Fruit fly (Drosophila melanogaster) whole organism, embryonic: ENCODE results near the gene SkpA.

Source experiments
- Abd-B ChIP-seq: fragments of 200-800 bp; sonication (Bioruptor generic); optimal IDR thresholded peaks from 2 replicates; lab custom pipeline; 2018; ENCODE audit warnings: missing biosample characterization, mild to moderate bottlenecking, missing genetic modification characterization, moderate library complexity
- CG10147 ChIP-seq: fragments of 200-800 bp; sonication (Bioruptor generic); optimal IDR thresholded peaks from 2 replicates; lab custom pipeline; 2019; ENCODE audit warnings: missing biosample characterization, mild to moderate bottlenecking, missing genetic modification characterization, moderate library complexity
- CG10462 ChIP-seq: fragments of 200-800 bp; sonication (Bioruptor generic); optimal IDR thresholded peaks from 2 replicates; lab custom pipeline; 2016; ENCODE audit warnings: missing biosample characterization, missing genetic modification characterization
- CG1233 ChIP-seq: fragments of 200-800 bp; sonication (Bioruptor generic); optimal IDR thresholded peaks from 4 replicates; lab custom pipeline; 2018; ENCODE audit warnings: missing biosample characterization, mild to moderate bottlenecking, missing genetic modification characterization
- CG12659 ChIP-seq: fragments of 200-800 bp; sonication (Bioruptor generic); optimal IDR thresholded peaks from 3 replicates; lab custom pipeline; 2017; ENCODE audit warnings: mild to moderate bottlenecking, missing biosample characterization, missing genetic modification reagents, missing genetic modification characterization
- CG12769 ChIP-seq: fragments of 200-800 bp; sonication (Bioruptor generic); optimal IDR thresholded peaks from 2 replicates; lab custom pipeline; 2019; ENCODE audit warnings: missing biosample characterization, mild to moderate bottlenecking, missing genetic modification characterization, moderate library complexity
- CG13424 ChIP-seq: fragments of 200-800 bp; sonication (Bioruptor generic); optimal IDR thresholded peaks from 2 replicates; lab custom pipeline; 2019; ENCODE audit warnings: missing biosample characterization, mild to moderate bottlenecking, missing genetic modification characterization, moderate library complexity
- CG13775 ChIP-seq: fragments of 200-800 bp; sonication (Bioruptor generic); optimal IDR thresholded peaks from 3 replicates; lab custom pipeline; 2017; ENCODE audit warnings: missing biosample characterization, mild to moderate bottlenecking, missing genetic modification characterization
- CG14667 ChIP-seq: fragments of 200-800 bp; sonication (Bioruptor generic); IDR thresholded peaks from 2 replicates; pipeline ENCODE4 v1.3.6; 2022; ENCODE audit warnings: missing biosample characterization, missing genetic modification characterization
- CG15514 ChIP-seq: fragments of 200-800 bp; sonication (Bioruptor generic); optimal IDR thresholded peaks from 3 replicates; lab custom pipeline; 2017; ENCODE audit warnings: missing biosample characterization, missing genetic modification characterization, mild to moderate bottlenecking, moderate library complexity, missing genetic modification reagents
- CG16813 ChIP-seq: fragments of 200-800 bp; sonication (Bioruptor generic); IDR thresholded peaks from 3 replicates; pipeline ENCODE4 v1.3.6; 2022; ENCODE audit warnings: missing biosample characterization, missing genetic modification characterization; ENCODE audit not compliant: partially characterized antibody
- CG17186 ChIP-seq: fragments of 200-800 bp; sonication (Bioruptor generic); optimal IDR thresholded peaks from 3 replicates; lab custom pipeline; 2017; ENCODE audit warnings: missing biosample characterization, missing genetic modification reagents, missing genetic modification characterization
- CG18476 ChIP-seq: fragments of 200-800 bp; sonication (Bioruptor generic); optimal IDR thresholded peaks from 2 replicates; lab custom pipeline; 2016; ENCODE audit warnings: missing biosample characterization, mild to moderate bottlenecking, missing genetic modification characterization
- CG2120 ChIP-seq: fragments of 200-800 bp; sonication (Bioruptor generic); optimal IDR thresholded peaks from 3 replicates; lab custom pipeline; 2016; ENCODE audit warnings: missing biosample characterization, missing genetic modification characterization
- CG2129 ChIP-seq: fragments of 200-800 bp; sonication (Bioruptor generic); IDR thresholded peaks from 2 replicates; pipeline ENCODE4 v1.3.6; 2022; ENCODE audit warnings: missing biosample characterization, missing genetic modification characterization; ENCODE audit not compliant: partially characterized antibody
- CG34376 ChIP-seq: fragments of 200-800 bp; sonication (Bioruptor generic); optimal IDR thresholded peaks from 2 replicates; lab custom pipeline; 2018; ENCODE audit warnings: missing biosample characterization, mild to moderate bottlenecking, missing genetic modification characterization
- CG4707 ChIP-seq: fragments of 200-800 bp; sonication (Bioruptor generic); optimal IDR thresholded peaks from 2 replicates; lab custom pipeline; 2018; ENCODE audit warnings: missing biosample characterization, mild to moderate bottlenecking, missing genetic modification characterization, moderate library complexity
- CG6654 ChIP-seq: fragments of 200-800 bp; sonication (Bioruptor generic); optimal IDR thresholded peaks from 2 replicates; lab custom pipeline; 2017; ENCODE audit warnings: missing biosample characterization, mild to moderate bottlenecking, missing genetic modification characterization
- CG7745 ChIP-seq: fragments of 200-800 bp; sonication (Bioruptor generic); optimal IDR thresholded peaks from 2 replicates; lab custom pipeline; 2018; ENCODE audit warnings: missing biosample characterization, mild to moderate bottlenecking, missing genetic modification characterization, moderate library complexity
- CG7839 ChIP-seq: fragments of 200-800 bp; sonication (Bioruptor generic); optimal IDR thresholded peaks from 3 replicates; lab custom pipeline; 2018; ENCODE audit warnings: missing biosample characterization, mild to moderate bottlenecking, missing genetic modification characterization, moderate library complexity
- Dad ChIP-seq: fragments of 200-800 bp; sonication (Bioruptor generic); optimal IDR thresholded peaks from 3 replicates; lab custom pipeline; 2016; ENCODE audit warnings: missing biosample characterization, missing genetic modification characterization
- Dp ChIP-seq: fragments of 200-800 bp; sonication (Bioruptor generic); optimal IDR thresholded peaks from 2 replicates; lab custom pipeline; 2018; ENCODE audit warnings: missing biosample characterization, mild to moderate bottlenecking, missing genetic modification characterization, moderate library complexity
- Dref ChIP-seq: fragments of 200-800 bp; sonication (Bioruptor generic); IDR thresholded peaks from 2 replicates; pipeline ENCODE4 v1.3.6; 2022; ENCODE audit warnings: missing biosample characterization, missing genetic modification characterization
- E2f2 ChIP-seq: fragments of 200-800 bp; sonication (Bioruptor generic); IDR thresholded peaks from 2 replicates; pipeline ENCODE4 v1.3.6; 2022; ENCODE audit warnings: missing biosample characterization, missing genetic modification characterization
- Hand ChIP-seq: fragments of 200-800 bp; sonication (Bioruptor generic); optimal IDR thresholded peaks from 2 replicates; lab custom pipeline; 2017; ENCODE audit warnings: mild to moderate bottlenecking, missing biosample characterization, missing genetic modification reagents, missing genetic modification characterization
- Mrtf ChIP-seq: fragments of 200-800 bp; sonication (Bioruptor generic); IDR thresholded peaks from 3 replicates; pipeline ENCODE4 v1.3.6; 2022; ENCODE audit warnings: missing biosample characterization, missing genetic modification characterization
- Nf-YA ChIP-seq: fragments of 200-800 bp; sonication (Bioruptor generic); IDR thresholded peaks from 2 replicates; pipeline ENCODE4 v1.3.6; 2022; ENCODE audit warnings: missing biosample characterization, missing genetic modification characterization
- Opbp ChIP-seq: fragments of 200-800 bp; sonication (Bioruptor generic); IDR thresholded peaks from 3 replicates; pipeline ENCODE4 v1.3.6; 2022; ENCODE audit warnings: missing biosample characterization, missing genetic modification characterization; ENCODE audit not compliant: partially characterized antibody
- Ptx1 ChIP-seq: fragments of 200-800 bp; sonication (Bioruptor generic); IDR thresholded peaks from 2 replicates; pipeline ENCODE4 v1.3.6; 2022; ENCODE audit warnings: missing biosample characterization, missing genetic modification characterization
- Side ChIP-seq: fragments of 200-800 bp; sonication (Bioruptor generic); optimal IDR thresholded peaks from 2 replicates; lab custom pipeline; 2016; ENCODE audit warnings: missing biosample characterization, missing genetic modification characterization
- Sin3A ChIP-seq: fragments of >200 bp; optimal IDR thresholded peaks from 2 replicates; lab custom pipeline; 2018
- Sox100B ChIP-seq: fragments of 200-800 bp; sonication (Bioruptor generic); optimal IDR thresholded peaks from 3 replicates; lab custom pipeline; 2018; ENCODE audit warnings: missing biosample characterization, mild to moderate bottlenecking, missing genetic modification characterization
- Sry-β ChIP-seq: fragments of 200-800 bp; sonication (Bioruptor generic); optimal IDR thresholded peaks from 2 replicates; lab custom pipeline; 2018; ENCODE audit warnings: missing biosample characterization, mild to moderate bottlenecking, missing genetic modification characterization, moderate library complexity
- Sry-δ ChIP-seq: fragments of 200-800 bp; sonication (Bioruptor generic); optimal IDR thresholded peaks from 2 replicates; lab custom pipeline; 2016; ENCODE audit warnings: missing biosample characterization, missing genetic modification characterization
- Stat92E ChIP-seq, 3 experiments: fragments of >200 bp in 2 of 3; fragments of 200-800 bp in 1 of 3; sonication (Bioruptor generic) in 1 of 3; optimal IDR thresholded peaks; 2 replicates each; lab custom pipeline; 2017 to 2019; ENCODE audit warnings: missing biosample characterization in 3 of 3, missing genetic modification characterization in 3 of 3, mild to moderate bottlenecking in 1 of 3, moderate library complexity in 1 of 3
- bcd ChIP-seq: fragments of 200-800 bp; sonication (Bioruptor generic); optimal IDR thresholded peaks from 2 replicates; lab custom pipeline; 2017; ENCODE audit warnings: missing biosample characterization, mild to moderate bottlenecking, missing genetic modification characterization
- btn ChIP-seq: fragments of 200-800 bp; sonication (Bioruptor generic); optimal IDR thresholded peaks from 2 replicates; lab custom pipeline; 2016; ENCODE audit warnings: missing biosample characterization, missing genetic modification characterization
- dm ChIP-seq: fragments of 200-800 bp; sonication (Bioruptor generic); optimal IDR thresholded peaks from 3 replicates; lab custom pipeline; 2016; ENCODE audit warnings: missing biosample characterization, missing genetic modification characterization
- emc ChIP-seq: fragments of 200-800 bp; sonication (Bioruptor generic); optimal IDR thresholded peaks from 2 replicates; lab custom pipeline; 2016; ENCODE audit warnings: missing biosample characterization, missing genetic modification characterization
- ems ChIP-seq: fragments of 200-800 bp; sonication (Bioruptor generic); optimal IDR thresholded peaks from 3 replicates; lab custom pipeline; 2016; ENCODE audit warnings: missing biosample characterization, missing genetic modification characterization
- exex ChIP-seq: fragments of 200-800 bp; sonication (Bioruptor generic); optimal IDR thresholded peaks from 4 replicates; lab custom pipeline; 2018; ENCODE audit warnings: missing biosample characterization, mild to moderate bottlenecking, missing genetic modification characterization, moderate library complexity
- fu2 ChIP-seq: fragments of 200-800 bp; sonication (Bioruptor generic); optimal IDR thresholded peaks from 2 replicates; lab custom pipeline; 2016; ENCODE audit warnings: missing biosample characterization, missing genetic modification characterization
- hbn ChIP-seq: fragments of 200-800 bp; sonication (Bioruptor generic); IDR thresholded peaks from 2 replicates; pipeline ENCODE4 v1.3.6; 2022; ENCODE audit warnings: missing biosample characterization, missing genetic modification characterization; ENCODE audit not compliant: partially characterized antibody
- hth ChIP-seq: fragments of >200 bp; optimal IDR thresholded peaks from 2 replicates; lab custom pipeline; 2017; ENCODE audit warnings: inconsistent platforms
- lab ChIP-seq: fragments of 200-800 bp; sonication (Bioruptor generic); optimal IDR thresholded peaks from 3 replicates; lab custom pipeline; 2017; ENCODE audit warnings: missing biosample characterization, missing genetic modification characterization, mild to moderate bottlenecking, moderate library complexity, missing genetic modification reagents
- pan ChIP-seq, 4 experiments: fragments of >200 bp in 3 of 4; fragments of 200-800 bp in 1 of 4; sonication (Bioruptor generic) in 1 of 4; optimal IDR thresholded peaks in 3 of 4; IDR thresholded peaks in 1 of 4; 2 replicates each; pipeline versions ENCODE4 v1.3.6 to Lab custom; 2017 to 2022; ENCODE audit warnings: missing biosample characterization in 2 of 4, missing genetic modification characterization in 2 of 4, mixed read lengths in 1 of 4
- sqz ChIP-seq: fragments of 200-800 bp; sonication (Bioruptor generic); optimal IDR thresholded peaks from 3 replicates; lab custom pipeline; 2018; ENCODE audit warnings: missing biosample characterization, mild to moderate bottlenecking, missing genetic modification characterization
- stwl ChIP-seq: fragments of 200-800 bp; sonication (Bioruptor generic); optimal IDR thresholded peaks from 3 replicates; lab custom pipeline; 2018; ENCODE audit warnings: missing biosample characterization, mild to moderate bottlenecking, missing genetic modification characterization, moderate library complexity
- unc-4 ChIP-seq: fragments of 200-800 bp; sonication (Bioruptor generic); IDR thresholded peaks from 2 replicates; pipeline ENCODE4 v1.3.6; 2022; ENCODE audit warnings: missing biosample characterization, missing genetic modification characterization; ENCODE audit not compliant: partially characterized antibody

The SkpA gene

DNA sequence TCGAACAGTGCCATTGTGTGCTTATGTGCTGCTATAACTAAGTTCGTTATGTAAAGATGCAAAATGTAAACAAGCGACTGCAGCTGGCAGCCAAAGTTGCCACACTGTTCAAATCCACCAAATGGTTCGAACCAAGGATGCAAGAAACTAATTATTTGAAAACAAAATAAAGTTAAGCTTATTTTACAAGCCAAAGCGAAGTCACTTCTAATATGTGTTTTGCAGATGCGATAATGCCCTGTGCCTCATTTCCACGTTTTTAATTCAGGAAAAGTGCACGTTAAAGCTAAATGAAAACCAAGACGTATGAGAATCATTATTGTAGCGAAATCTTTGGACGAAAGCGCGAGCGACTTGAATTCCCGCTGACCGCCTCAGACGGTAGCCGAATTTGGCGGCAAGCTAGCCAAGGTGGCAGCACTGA lies 34.8 kb upstream of the SkpA start, which contains the start of the genes CG13365 and Vsp37A (continued):
- TF ChIP-seq dm (GFP tag; lab: Kevin White, UChicago) = peak; percentile 39
- TF ChIP-seq sqz (GFP tag; lab: Kevin White, UChicago) = no peak
- peak; percentile 28 for TF ChIP-seq CG12769
- no peak for TF ChIP-seq CG6654
- TF ChIP-seq CG10147 = peak; percentile 29
- TF ChIP-seq Sry-δ = peak; percentile 65
- TF ChIP-seq btn = peak; percentile 23
- peak; percentile 25 for TF ChIP-seq stwl (tag; lab: Kevin White, UChicago)
- peak; percentile 34 for TF ChIP-seq Dp (GFP tag; lab: Kevin White, UChicago)
- no peak for TF ChIP-seq hbn (GFP tag; lab: Robert Waterston, UW)
- no peak for TF ChIP-seq Hand
- TF ChIP-seq CG13424 (tag; lab: Kevin White, UChicago) = peak; percentile 64
- TF ChIP-seq CG13775 (GFP tag; lab: Kevin White, UChicago) = peak; percentile 51
- peak; percentile 21 for TF ChIP-seq exex (tag; lab: Kevin White, UChicago)
- TF ChIP-seq CG2120 (GFP tag; lab: Kevin White, UChicago) = peak; percentile 62
- no peak for TF ChIP-seq Opbp
- peak; percentile 93 for TF ChIP-seq Sin3A (lab: Kevin White, UChicago)
- TF ChIP-seq CG2129 (GFP tag; lab: Robert Waterston, UW) = no peak
- peak; percentile 17 for TF ChIP-seq ems (GFP tag; lab: Kevin White, UChicago)
- peak; percentile 58 for TF ChIP-seq CG34376 (GFP tag; lab: Kevin White, UChicago)
- TF ChIP-seq lab = peak; percentile 55
- peak; percentile 39; the same call in 1 of the 2 replicates for TF ChIP-seq Nf-YA
- TF ChIP-seq Mrtf (GFP tag; lab: Robert Waterston, UW) = peak; percentile 42; the same call in 1 of the 3 replicates
- no peak for TF ChIP-seq CG16813 (GFP tag; lab: Robert Waterston, UW)
- peak; percentile 41 for TF ChIP-seq Ptx1
- TF ChIP-seq CG15514 (GFP tag; lab: Kevin White, UChicago) = peak; percentile 85
- peak; percentile 50 for TF ChIP-seq CG1233
- TF ChIP-seq Stat92E (GFP tag; optimal IDR thresholded peaks at IDR 0.05; lab: Kevin White, UChicago) = no peak
- no peak for TF ChIP-seq CG18476 (GFP tag; lab: Kevin White, UChicago)
- TF ChIP-seq Dref (GFP tag; lab: Robert Waterston, UW) = peak; percentile 25; the same call in 1 of the 2 replicates
- TF ChIP-seq CG14667 (GFP tag; lab: Robert Waterston, UW) = no peak
- TF ChIP-seq CG4707 (GFP tag; lab: Kevin White, UChicago) = no peak
- no peak for TF ChIP-seq CG7745 (tag; lab: Kevin White, UChicago)
- no peak for TF ChIP-seq CG10462 (GFP tag; lab: Kevin White, UChicago)
- peak; percentile 25 for TF ChIP-seq fu2 (GFP tag; lab: Kevin White, UChicago)
- TF ChIP-seq unc-4 (GFP tag; lab: Robert Waterston, UW) = 0 out of 2 replicates have a peak, but pooled peaks have one; percentile 23
- peak; percentile 38 for TF ChIP-seq Abd-B (GFP tag; lab: Kevin White, UChicago)
- peak; percentile 39 for TF ChIP-seq Sox100B (GFP tag; lab: Kevin White, UChicago)
- TF ChIP-seq pan (optimal IDR thresholded peaks at IDR 0.05; lab: Kevin White, UChicago) = no peak
- peak in 1 of 2 experiments; percentile 32 for TF ChIP-seq pan (GFP tag; optimal IDR thresholded peaks at IDR 0.05 in 1 of 2, IDR thresholded peaks at IDR 0.05 in 1 of 2)
- peak; percentile 57 for TF ChIP-seq CG17186 (GFP tag; lab: Kevin White, UChicago)
- TF ChIP-seq CG12659 (GFP tag; lab: Kevin White, UChicago) = peak; percentile 65
- peak; percentile 45 for TF ChIP-seq CG7839 (tag; lab: Kevin White, UChicago)
- peak; percentile 62 for TF ChIP-seq E2f2 (GFP tag; lab: Robert Waterston, UW)
- peak; percentile 10 for TF ChIP-seq Dad (GFP tag; lab: Kevin White, UChicago)
- peak; percentile 97 for TF ChIP-seq Sry-β
- TF ChIP-seq bcd (GFP tag; lab: Kevin White, UChicago) = peak; percentile 39
- TF ChIP-seq emc (GFP tag; lab: Kevin White, UChicago) = peak; percentile 3
- TF ChIP-seq Side = peak; percentile 48
- no peak for TF ChIP-seq hth
